Worm (Caenorhabditis elegans): ENCODE measurements around the gene D2096.12.
A peak's percentile ranks its signal among the peaks of the same experiment; 100 is the strongest.

Gene D2096.12

ce11 chrIV:8380266-8380850, 17.1 kb downstream of the D2096.12 start:
- no peak for TF ChIP-seq gei-8 (GFP tag; optimal IDR thresholded peaks at IDR 0.05)
- TF ChIP-seq egl-27 (tag; optimal IDR thresholded peaks at IDR 0.05): no peak
- TF ChIP-seq zfp-3 (GFP tag; conservative IDR thresholded peaks at IDR 0.05): no peak
- no peak for TF ChIP-seq nhr-111 (GFP tag; optimal IDR thresholded peaks at IDR 0.05)
- no peak for TF ChIP-seq daf-12 (tag; optimal IDR thresholded peaks at IDR 0.05)
- TF ChIP-seq aly-2 (tag; optimal IDR thresholded peaks at IDR 0.05): no peak
- TF ChIP-seq F49E8.2 (tag; optimal IDR thresholded peaks at IDR 0.05; ENCODE audit: borderline replicate concordance): no peak
- TF ChIP-seq madf-9 (GFP tag; conservative IDR thresholded peaks at IDR 0.05): no peak
- TF ChIP-seq attf-4 (tag; optimal IDR thresholded peaks at IDR 0.05): no peak
- no peak for TF ChIP-seq lim-7 (GFP tag; IDR thresholded peaks at IDR 0.05)
- TF ChIP-seq lsy-2 (tag; optimal IDR thresholded peaks at IDR 0.05): no peak
- no peak for TF ChIP-seq nhr-10 (tag; optimal IDR thresholded peaks at IDR 0.05)
- no peak for TF ChIP-seq lin-1 (GFP tag; IDR thresholded peaks at IDR 0.05)
- no peak for TF ChIP-seq F44E2.7 (GFP tag; IDR thresholded peaks at IDR 0.05)
- TF ChIP-seq R02D3.7 (tag; optimal IDR thresholded peaks at IDR 0.05): no peak
- no peak for TF ChIP-seq madf-5 (GFP tag; IDR thresholded peaks at IDR 0.05)
- no peak for TF ChIP-seq D1046.2 (GFP tag; IDR thresholded peaks at IDR 0.05)
- TF ChIP-seq pha-4 (GFP tag; IDR thresholded peaks at IDR 0.05): no peak
- no peak for TF ChIP-seq pha-4 (tag; optimal IDR thresholded peaks at IDR 0.05)
- no peak for TF ChIP-seq ceh-28 (tag; optimal IDR thresholded peaks at IDR 0.05)
- TF ChIP-seq vab-7 (GFP tag; IDR thresholded peaks at IDR 0.05): no peak
- no peak for TF ChIP-seq nhr-237 (tag; optimal IDR thresholded peaks at IDR 0.05)
- TF ChIP-seq dve-1 (tag; optimal IDR thresholded peaks at IDR 0.05; ENCODE audit: insufficient read depth): peak; percentile 77
- no peak for TF ChIP-seq ceh-82 (tag; optimal IDR thresholded peaks at IDR 0.05)
- TF ChIP-seq mdl-1 (tag; optimal IDR thresholded peaks at IDR 0.05): no peak
- TF ChIP-seq nhr-41 (GFP tag; IDR thresholded peaks at IDR 0.05): no peak
- TF ChIP-seq ceh-62 (tag; optimal IDR thresholded peaks at IDR 0.05): no peak
- TF ChIP-seq dmd-9 (GFP tag; IDR thresholded peaks at IDR 0.05): no peak
- no peak for TF ChIP-seq dpl-1 (GFP tag; optimal IDR thresholded peaks at IDR 0.05)
- TF ChIP-seq lin-39 (tag; optimal IDR thresholded peaks at IDR 0.05): no peak
- TF ChIP-seq egl-43 (GFP tag; IDR thresholded peaks at IDR 0.05): no peak
- TF ChIP-seq T26A8.4 (GFP tag; IDR thresholded peaks at IDR 0.05): no peak
- TF ChIP-seq zag-1 (tag; optimal IDR thresholded peaks at IDR 0.05): no peak
- no peak for TF ChIP-seq saeg-2 (GFP tag; IDR thresholded peaks at IDR 0.05)
- TF ChIP-seq ztf-11 (tag; optimal IDR thresholded peaks at IDR 0.05): no peak
- TF ChIP-seq snpc-4 (tag; optimal IDR thresholded peaks at IDR 0.05): no peak
- TF ChIP-seq T20F7.1 (GFP tag; optimal IDR thresholded peaks at IDR 0.05): peak; percentile 33
- TF ChIP-seq fkh-10 (GFP tag; optimal IDR thresholded peaks at IDR 0.05): no peak
- TF ChIP-seq unc-62 (GFP tag; optimal IDR thresholded peaks at IDR 0.05 in 1 of 2): peak; percentile 47 to 93
- no peak for TF ChIP-seq unc-62 (tag; optimal IDR thresholded peaks at IDR 0.05)
- no peak for TF ChIP-seq unc-39 (tag; optimal IDR thresholded peaks at IDR 0.05)
- TF ChIP-seq mdt-29 (GFP tag; IDR thresholded peaks at IDR 0.05): no peak; the same call in 1 of the 2 replicates
- TF ChIP-seq tag-97 (GFP tag; IDR thresholded peaks at IDR 0.05): no peak
- TF ChIP-seq Y75B8A.6 (GFP tag; IDR thresholded peaks at IDR 0.05): no peak
- no peak for TF ChIP-seq fos-1 (tag; optimal IDR thresholded peaks at IDR 0.05)
- TF ChIP-seq aha-1 (tag): peak; percentile 9
- peak; percentile 21 for TF ChIP-seq nhr-48 (tag; optimal IDR thresholded peaks at IDR 0.05)
- no peak for TF ChIP-seq ces-1 (GFP tag; optimal IDR thresholded peaks at IDR 0.05)
- no peak for TF ChIP-seq mep-1 (tag; optimal IDR thresholded peaks at IDR 0.05)
- TF ChIP-seq lin-13 (GFP tag; optimal IDR thresholded peaks at IDR 0.05): no peak
- no peak for TF ChIP-seq ceh-32 (tag; optimal IDR thresholded peaks at IDR 0.05; ENCODE audit: poor library complexity)
- TF ChIP-seq rbr-2 (tag; optimal IDR thresholded peaks at IDR 0.05): no peak
- TF ChIP-seq jun-1 (tag; optimal IDR thresholded peaks at IDR 0.05): no peak

Data from whole organism, L4 larva.